Fruit fly (Drosophila melanogaster) whole organism, prepupa: ENCODE measurements around the gene CG42558.

Experiments used
- CG11294 ChIP-seq: fragments of 200-800 bp; sonication (Bioruptor generic); IDR thresholded peaks from 2 replicates; pipeline ENCODE4 v1.3.6; 2022; ENCODE audit warnings: missing biosample characterization, missing genetic modification characterization
- CG31627 ChIP-seq: fragments of 200-800 bp; sonication (Bioruptor generic); optimal IDR thresholded peaks from 3 replicates; lab custom pipeline; 2016; ENCODE audit warnings: missing biosample characterization, missing genetic modification characterization
- Eip75B ChIP-seq: fragments of 200-800 bp; sonication (Bioruptor generic); optimal IDR thresholded peaks from 3 replicates; lab custom pipeline; 2016; ENCODE audit warnings: missing biosample characterization, missing genetic modification characterization
- Hr39 ChIP-seq: fragments of 200-800 bp; sonication (Bioruptor generic); optimal IDR thresholded peaks from 2 replicates; lab custom pipeline; 2016; ENCODE audit warnings: missing biosample characterization, missing genetic modification characterization
- Smox ChIP-seq: fragments of 200-800 bp; sonication (Bioruptor generic); optimal IDR thresholded peaks from 3 replicates; lab custom pipeline; 2016; ENCODE audit warnings: missing biosample characterization, missing genetic modification characterization
- Sox102F ChIP-seq: fragments of 200-800 bp; sonication (Bioruptor generic); optimal IDR thresholded peaks from 2 replicates; lab custom pipeline; 2016; ENCODE audit warnings: missing biosample characterization, mild to moderate bottlenecking, missing genetic modification characterization
- net ChIP-seq: fragments of 200-800 bp; sonication (Bioruptor generic); optimal IDR thresholded peaks from 3 replicates; lab custom pipeline; 2016; ENCODE audit warnings: missing biosample characterization, missing genetic modification characterization
- pdm3 ChIP-seq: fragments of 200-800 bp; sonication (Bioruptor generic); optimal IDR thresholded peaks from 3 replicates; lab custom pipeline; 2016; ENCODE audit warnings: missing biosample characterization, missing genetic modification characterization

DNA sequence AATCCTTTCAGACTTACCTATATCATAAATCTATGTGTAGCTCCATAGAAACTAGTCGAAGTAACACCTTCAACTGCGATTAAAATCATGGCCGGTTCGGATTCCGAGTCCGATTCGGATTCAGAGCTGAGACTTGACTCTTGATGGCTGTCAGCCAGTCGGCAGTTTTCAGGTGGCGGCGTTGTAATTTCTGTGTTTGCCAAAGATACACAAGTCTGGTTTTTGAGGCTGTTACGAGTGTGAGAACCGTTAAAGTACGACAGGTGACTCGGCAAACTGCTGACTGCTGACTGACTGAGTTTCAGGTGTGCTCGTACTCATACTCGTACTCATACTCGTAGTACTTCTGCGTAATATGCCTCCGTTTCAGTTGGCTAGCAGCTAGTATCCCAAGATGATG is 41.9 kb upstream of the CG42558 start:
- TF ChIP-seq Hr39 (GFP tag; lab: Kevin White, UChicago): no peak
- TF ChIP-seq Smox (GFP tag; lab: Kevin White, UChicago): no peak
- TF ChIP-seq Eip75B (GFP tag; lab: Kevin White, UChicago): no peak
- no peak for TF ChIP-seq CG31627 (GFP tag; lab: Kevin White, UChicago)
- no peak for TF ChIP-seq pdm3 (GFP tag; lab: Kevin White, UChicago)
- no peak for TF ChIP-seq Sox102F (GFP tag; lab: Kevin White, UChicago)
- TF ChIP-seq net: no peak
- TF ChIP-seq CG11294 (GFP tag; lab: Robert Waterston, UW): no peak
